In the genomic region with DNA sequence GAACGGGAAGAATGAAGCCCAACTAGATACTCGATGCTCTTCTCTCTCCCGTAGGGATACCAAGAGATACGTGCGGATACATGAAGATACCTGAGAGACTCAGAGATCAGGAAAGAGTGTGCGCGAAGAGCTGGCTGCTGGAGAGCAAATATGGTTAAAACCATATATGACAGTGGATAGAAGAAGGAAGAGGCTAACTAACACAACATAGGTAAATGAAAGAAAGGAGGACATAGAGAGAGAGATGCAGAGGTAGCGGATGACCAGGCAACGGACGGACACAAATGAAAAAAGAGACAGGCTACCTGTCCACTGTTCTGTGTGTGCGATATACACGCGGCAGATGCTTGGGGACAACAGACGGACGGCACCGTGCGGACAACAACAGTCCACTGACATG, we compare ENCODE assay signal across 5 worm cellular contexts.
TF ChIP-seq lines count a peak whose summit lies in the region.

No protein-coding gene starts in this region.

TF ChIP-seq in whole organism, L4 larva, 104 proteins besides CTCF, POLR2A, EP300 and RAD21:
- TF ChIP-seq mxl-3 (GFP tag; optimal IDR thresholded peaks at IDR 0.05; lab: Kevin White, UChicago) = peak; percentile 10
- no peak for TF ChIP-seq mdt-29 (GFP tag; IDR thresholded peaks at IDR 0.05; lab: Robert Waterston, UW)
- TF ChIP-seq unc-62 (GFP tag; optimal IDR thresholded peaks at IDR 0.05 in 1 of 2; lab: Kevin White, UChicago) = peak in 1 of 2 experiments; percentile 93
- TF ChIP-seq unc-62 (tag; optimal IDR thresholded peaks at IDR 0.05; lab: Kevin White, UChicago) = no peak

TF ChIP-seq in whole organism, early embryonic, 17 proteins besides CTCF, POLR2A, EP300 and RAD21:
- TF ChIP-seq ceh-13 (GFP tag; optimal IDR thresholded peaks at IDR 0.05; lab: Kevin White, UChicago) (no peak), tbx-11 (GFP tag; IDR thresholded peaks at IDR 0.05; lab: Robert Waterston, UW) (0 out of 2 replicates have a peak, but pooled peaks have one; percentile 6), F13C5.2 (tag; optimal IDR thresholded peaks at IDR 0.05; lab: Kevin White, UChicago) (peak; percentile 2), hmg-4 (GFP tag; optimal IDR thresholded peaks at IDR 0.05; lab: Kevin White, UChicago) (peak; percentile 73), flt-1 (GFP tag; IDR thresholded peaks at IDR 0.05; lab: Robert Waterston, UW) (no peak), tra-4 (tag; optimal IDR thresholded peaks at IDR 0.05; lab: Kevin White, UChicago) (no peak), B0310.2 (tag; optimal IDR thresholded peaks at IDR 0.05; lab: Kevin White, UChicago) (no peak), scrt-1 (GFP tag; IDR thresholded peaks at IDR 0.05; lab: Robert Waterston, UW) (0 out of 2 replicates have a peak, but pooled peaks have one; percentile 6), sea-1 (GFP tag; conservative IDR thresholded peaks at IDR 0.05; lab: Robert Waterston, UW) (no peak), ama-1 (optimal IDR thresholded peaks at IDR 0.05; lab: Kevin White, UChicago) (no peak), ets-7 (tag; optimal IDR thresholded peaks at IDR 0.05; lab: Kevin White, UChicago) (no peak), pes-1 (GFP tag; IDR thresholded peaks at IDR 0.05; lab: Robert Waterston, UW) (no peak)

TF ChIP-seq in whole organism, late embryonic, 69 proteins besides CTCF, POLR2A, EP300 and RAD21:
- no peak for TF ChIP-seq ama-1 (optimal IDR thresholded peaks at IDR 0.05; lab: Kevin White, UChicago)
- no peak for TF ChIP-seq dmd-4 (tag; optimal IDR thresholded peaks at IDR 0.05; lab: Kevin White, UChicago; ENCODE audit: borderline replicate concordance)
- no peak for TF ChIP-seq K09A11.1 (tag; optimal IDR thresholded peaks at IDR 0.05; lab: Kevin White, UChicago; ENCODE audit: insufficient read depth)
- TF ChIP-seq nfya-1 (tag; optimal IDR thresholded peaks at IDR 0.05; lab: Kevin White, UChicago) = peak; percentile 20
- TF ChIP-seq che-1 (tag; optimal IDR thresholded peaks at IDR 0.05; lab: Kevin White, UChicago) = no peak
- no peak for TF ChIP-seq sox-2 (GFP tag; IDR thresholded peaks at IDR 0.05; lab: Robert Waterston, UW)
- no peak for TF ChIP-seq K02D7.2 (tag; optimal IDR thresholded peaks at IDR 0.05; lab: Kevin White, UChicago)
- peak; percentile 23 for TF ChIP-seq ceh-31 (tag; optimal IDR thresholded peaks at IDR 0.05; lab: Kevin White, UChicago)
- no peak for TF ChIP-seq hlh-13 (GFP tag; optimal IDR thresholded peaks at IDR 0.05; lab: Kevin White, UChicago)
- no peak for TF ChIP-seq ceh-48 (tag; optimal IDR thresholded peaks at IDR 0.05; lab: Kevin White, UChicago)
- TF ChIP-seq pat-9 (tag; optimal IDR thresholded peaks at IDR 0.05; lab: Kevin White, UChicago) = no peak
- TF ChIP-seq ttx-3 (tag; optimal IDR thresholded peaks at IDR 0.05; lab: Kevin White, UChicago) = no peak
- TF ChIP-seq ceh-30 (tag; optimal IDR thresholded peaks at IDR 0.05; lab: Kevin White, UChicago) = no peak
- no peak for TF ChIP-seq tbx-7 (tag; optimal IDR thresholded peaks at IDR 0.05; lab: Kevin White, UChicago)
- TF ChIP-seq odd-2 (tag; optimal IDR thresholded peaks at IDR 0.05; lab: Kevin White, UChicago) = no peak
- peak; percentile 62 for TF ChIP-seq ceh-34 (tag; optimal IDR thresholded peaks at IDR 0.05; lab: Kevin White, UChicago)
- TF ChIP-seq pha-4 (tag; optimal IDR thresholded peaks at IDR 0.05; lab: Kevin White, UChicago) = no peak
- TF ChIP-seq ceh-22 (tag; optimal IDR thresholded peaks at IDR 0.05; lab: Kevin White, UChicago) = no peak
- TF ChIP-seq ref-2 (tag; optimal IDR thresholded peaks at IDR 0.05; lab: Kevin White, UChicago) = no peak

TF ChIP-seq in whole organism, midembryonic, 9 proteins besides CTCF, POLR2A, EP300 and RAD21:
- no peak for TF ChIP-seq med-1 (GFP tag; optimal IDR thresholded peaks at IDR 0.05; lab: Kevin White, UChicago; ENCODE audit: insufficient read depth)
- TF ChIP-seq ref-1 (GFP tag; conservative IDR thresholded peaks at IDR 0.05; lab: Robert Waterston, UW) = no peak
- no peak for TF ChIP-seq tab-1 (GFP tag; IDR thresholded peaks at IDR 0.05; lab: Robert Waterston, UW)
- TF ChIP-seq cog-1 (tag; optimal IDR thresholded peaks at IDR 0.05; lab: Kevin White, UChicago) = no peak
- TF ChIP-seq flt-1 (GFP tag; IDR thresholded peaks at IDR 0.05; lab: Robert Waterston, UW) = peak; percentile 42; the same call in 1 of the 2 replicates
TF ChIP-seq in whole organism, midembryonic: peak in this region for 1.

TF ChIP-seq in whole organism, mixed stage, embryonic, 35 proteins besides CTCF, POLR2A, EP300 and RAD21:
- no peak for TF ChIP-seq lin-13 (tag; optimal IDR thresholded peaks at IDR 0.05; lab: Kevin White, UChicago)
- TF ChIP-seq cnd-1 (tag; optimal IDR thresholded peaks at IDR 0.05; lab: Kevin White, UChicago) = peak; percentile 17
- no peak for TF ChIP-seq ceh-83 (GFP tag; optimal IDR thresholded peaks at IDR 0.05; lab: Kevin White, UChicago)
- peak; percentile 98 for TF ChIP-seq nhr-2 (tag; optimal IDR thresholded peaks at IDR 0.05; lab: Kevin White, UChicago)
- peak; percentile 63 for TF ChIP-seq ham-2 (GFP tag; optimal IDR thresholded peaks at IDR 0.05; lab: Kevin White, UChicago)
- no peak for TF ChIP-seq flh-1 (GFP tag; optimal IDR thresholded peaks at IDR 0.05; lab: Kevin White, UChicago)
- peak; percentile 0 for TF ChIP-seq mls-2 (tag; optimal IDR thresholded peaks at IDR 0.05; lab: Kevin White, UChicago)
- TF ChIP-seq ces-1 (GFP tag; optimal IDR thresholded peaks at IDR 0.05; lab: Kevin White, UChicago) = no peak
